Fruit fly (Drosophila melanogaster) whole organism, embryonic: Measurements from ENCODE around the gene aph-1.

ENCODE experiments used
- Ada2b ChIP-seq: fragments of 200-800 bp; sonication (Bioruptor generic); IDR thresholded peaks from 2 replicates; pipeline ENCODE4 v1.3.6; 2022; ENCODE audit warnings: missing biosample characterization, missing genetic modification characterization
- CG10147 ChIP-seq: fragments of 200-800 bp; sonication (Bioruptor generic); optimal IDR thresholded peaks from 2 replicates; lab custom pipeline; 2019; ENCODE audit warnings: missing biosample characterization, mild to moderate bottlenecking, missing genetic modification characterization, moderate library complexity
- CG11456 ChIP-seq: fragments of 200-800 bp; sonication (Bioruptor generic); IDR thresholded peaks from 3 replicates; pipeline ENCODE4 v1.3.6; 2022; ENCODE audit warnings: missing biosample characterization, missing genetic modification characterization
- CG11504 ChIP-seq: fragments of 200-800 bp; sonication (Bioruptor generic); optimal IDR thresholded peaks from 3 replicates; lab custom pipeline; 2019; ENCODE audit warnings: missing biosample characterization, mild to moderate bottlenecking, missing genetic modification characterization, moderate library complexity
- CG14441 ChIP-seq: fragments of 200-800 bp; sonication (Bioruptor generic); IDR thresholded peaks from 2 replicates; pipeline ENCODE4 v1.3.6; 2022; ENCODE audit warnings: missing biosample characterization, missing genetic modification characterization
- CG15269 ChIP-seq: fragments of 200-800 bp; sonication (Bioruptor generic); optimal IDR thresholded peaks from 2 replicates; lab custom pipeline; 2018; ENCODE audit warnings: missing biosample characterization, mild to moderate bottlenecking, missing genetic modification characterization, moderate library complexity
- CG15514 ChIP-seq: fragments of 200-800 bp; sonication (Bioruptor generic); optimal IDR thresholded peaks from 3 replicates; lab custom pipeline; 2017; ENCODE audit warnings: missing biosample characterization, missing genetic modification characterization, mild to moderate bottlenecking, moderate library complexity, missing genetic modification reagents
- CG18599 ChIP-seq: fragments of 200-800 bp; sonication (Bioruptor generic); optimal IDR thresholded peaks from 3 replicates; lab custom pipeline; 2017; ENCODE audit warnings: missing biosample characterization, missing genetic modification characterization, mild to moderate bottlenecking, moderate library complexity, missing genetic modification reagents
- CG2678 ChIP-seq: fragments of 200-800 bp; sonication (Bioruptor generic); optimal IDR thresholded peaks from 3 replicates; lab custom pipeline; 2019; ENCODE audit warnings: missing biosample characterization, mild to moderate bottlenecking, missing genetic modification characterization, moderate library complexity
- CG31224 ChIP-seq: fragments of 200-800 bp; sonication (Bioruptor generic); IDR thresholded peaks from 2 replicates; pipeline ENCODE4 v1.3.6; 2022; ENCODE audit warnings: missing biosample characterization, missing genetic modification characterization
- CG31388 ChIP-seq: fragments of 200-800 bp; sonication (Bioruptor generic); optimal IDR thresholded peaks from 2 replicates; lab custom pipeline; 2016; ENCODE audit warnings: missing biosample characterization, missing genetic modification characterization
- CG32772 ChIP-seq: fragments of 200-800 bp; sonication (Bioruptor generic); IDR thresholded peaks from 2 replicates; pipeline ENCODE4 v1.3.6; 2022; ENCODE audit warnings: missing biosample characterization, missing genetic modification characterization
- CG6689 ChIP-seq: fragments of 200-800 bp; sonication (Bioruptor generic); IDR thresholded peaks from 2 replicates; pipeline ENCODE4 v1.3.6; 2022; ENCODE audit warnings: missing biosample characterization, missing genetic modification characterization
- CG7556 ChIP-seq: fragments of 200-800 bp; sonication (Bioruptor generic); optimal IDR thresholded peaks from 2 replicates; lab custom pipeline; 2017; ENCODE audit warnings: missing biosample characterization, mild to moderate bottlenecking, missing genetic modification characterization
- CG8290 ChIP-seq, 3 experiments: fragments of 200-800 bp; sonication (Bioruptor generic); optimal IDR thresholded peaks; 2 replicates each; lab custom pipeline; 2016 to 2019; ENCODE audit warnings: missing biosample characterization in 3 of 3, missing genetic modification characterization in 3 of 3, mild to moderate bottlenecking in 2 of 3, moderate library complexity in 1 of 3
- CG8944 ChIP-seq: fragments of 200-800 bp; sonication (Bioruptor generic); optimal IDR thresholded peaks from 3 replicates; lab custom pipeline; 2016; ENCODE audit warnings: missing biosample characterization, missing genetic modification characterization
- CG9609 ChIP-seq: fragments of 200-800 bp; sonication (Bioruptor generic); optimal IDR thresholded peaks from 3 replicates; lab custom pipeline; 2016; ENCODE audit warnings: missing biosample characterization, missing genetic modification characterization
- CG9727 ChIP-seq: fragments of 200-800 bp; sonication (Bioruptor generic); optimal IDR thresholded peaks from 3 replicates; lab custom pipeline; 2017; ENCODE audit warnings: missing biosample characterization, mild to moderate bottlenecking, missing genetic modification characterization
- CG9817 ChIP-seq: fragments of 200-800 bp; sonication (Bioruptor generic); optimal IDR thresholded peaks from 2 replicates; lab custom pipeline; 2018; ENCODE audit warnings: missing biosample characterization, mild to moderate bottlenecking, missing genetic modification characterization, moderate library complexity
- CoRest ChIP-seq: fragments of 200-800 bp; sonication (Bioruptor generic); optimal IDR thresholded peaks from 3 replicates; lab custom pipeline; 2018; ENCODE audit warnings: missing biosample characterization, mild to moderate bottlenecking, missing genetic modification characterization, moderate library complexity
- E2f2 ChIP-seq: fragments of 200-800 bp; sonication (Bioruptor generic); IDR thresholded peaks from 2 replicates; pipeline ENCODE4 v1.3.6; 2022; ENCODE audit warnings: missing biosample characterization, missing genetic modification characterization
- Hmr ChIP-seq: fragments of 200-800 bp; sonication (Bioruptor generic); optimal IDR thresholded peaks from 3 replicates; lab custom pipeline; 2017; ENCODE audit warnings: mild to moderate bottlenecking, missing biosample characterization, missing genetic modification reagents, missing genetic modification characterization
- Jarid2 ChIP-seq: fragments of 200-800 bp; sonication (Bioruptor generic); optimal IDR thresholded peaks from 3 replicates; lab custom pipeline; 2017; ENCODE audit warnings: mild to moderate bottlenecking, missing biosample characterization, missing genetic modification reagents, missing genetic modification characterization
- Med ChIP-seq: fragments of 200-800 bp; sonication (Bioruptor generic); peaks from one replicate; lab custom pipeline; 2016; ENCODE audit warnings: missing biosample characterization, missing genetic modification characterization, mild to moderate bottlenecking, inconsistent platforms, moderate library complexity
- Meics ChIP-seq: fragments of 200-800 bp; sonication (Bioruptor generic); optimal IDR thresholded peaks from 2 replicates; lab custom pipeline; 2017; ENCODE audit warnings: missing biosample characterization, mild to moderate bottlenecking, missing genetic modification characterization
- NC2α ChIP-seq: fragments of 200-800 bp; sonication (Bioruptor generic); optimal IDR thresholded peaks from 2 replicates; lab custom pipeline; 2016; ENCODE audit warnings: missing biosample characterization, missing genetic modification characterization
- Nf-YA ChIP-seq: fragments of 200-800 bp; sonication (Bioruptor generic); IDR thresholded peaks from 2 replicates; pipeline ENCODE4 v1.3.6; 2022; ENCODE audit warnings: missing biosample characterization, missing genetic modification characterization
- Oaz ChIP-seq: fragments of 200-800 bp; sonication (Bioruptor generic); IDR thresholded peaks from 2 replicates; pipeline ENCODE4 v1.3.6; 2022; ENCODE audit warnings: missing biosample characterization, missing genetic modification characterization
- Oli ChIP-seq: fragments of 200-800 bp; sonication (Bioruptor generic); optimal IDR thresholded peaks from 2 replicates; lab custom pipeline; 2018; ENCODE audit warnings: missing biosample characterization, mild to moderate bottlenecking, missing genetic modification characterization, moderate library complexity
- Rfx ChIP-seq: fragments of 200-800 bp; sonication (Bioruptor generic); IDR thresholded peaks from 2 replicates; pipeline ENCODE4 v1.3.6; 2022; ENCODE audit warnings: missing biosample characterization, missing genetic modification characterization
- Sry-δ ChIP-seq: fragments of 200-800 bp; sonication (Bioruptor generic); optimal IDR thresholded peaks from 2 replicates; lab custom pipeline; 2016; ENCODE audit warnings: missing biosample characterization, missing genetic modification characterization
- caup ChIP-seq: fragments of 200-800 bp; sonication (Bioruptor generic); optimal IDR thresholded peaks from 3 replicates; lab custom pipeline; 2017; ENCODE audit warnings: missing biosample characterization, mild to moderate bottlenecking, missing genetic modification characterization, moderate library complexity; ENCODE audit not compliant: severe bottlenecking
- ci ChIP-seq: fragments of 200-800 bp; sonication (Bioruptor generic); IDR thresholded peaks from 3 replicates; pipeline ENCODE4 v1.3.6; 2022; ENCODE audit warnings: missing biosample characterization, missing genetic modification characterization
- cwo ChIP-seq: fragments of 200-800 bp; sonication (Bioruptor generic); optimal IDR thresholded peaks from 3 replicates; lab custom pipeline; 2017; ENCODE audit warnings: missing biosample characterization, missing genetic modification characterization, mild to moderate bottlenecking, moderate library complexity, missing genetic modification reagents
- disco-r ChIP-seq: fragments of 200-800 bp; sonication (Bioruptor generic); optimal IDR thresholded peaks from 2 replicates; lab custom pipeline; 2016; ENCODE audit warnings: missing biosample characterization, missing genetic modification characterization
- dmrt99B ChIP-seq: fragments of 200-800 bp; sonication (Bioruptor generic); optimal IDR thresholded peaks from 2 replicates; lab custom pipeline; 2018; ENCODE audit warnings: missing biosample characterization, mild to moderate bottlenecking, missing genetic modification characterization, moderate library complexity
- gem ChIP-seq: fragments of 200-800 bp; sonication (Bioruptor generic); optimal IDR thresholded peaks from 2 replicates; lab custom pipeline; 2019; ENCODE audit warnings: missing biosample characterization, mild to moderate bottlenecking, missing genetic modification characterization, moderate library complexity
- lab ChIP-seq: fragments of 200-800 bp; sonication (Bioruptor generic); optimal IDR thresholded peaks from 3 replicates; lab custom pipeline; 2017; ENCODE audit warnings: missing biosample characterization, missing genetic modification characterization, mild to moderate bottlenecking, moderate library complexity, missing genetic modification reagents
- prd ChIP-seq, 3 experiments: fragments of >200 bp in 2 of 3; fragments of 200-800 bp in 1 of 3; sonication (Bioruptor generic) in 1 of 3; optimal IDR thresholded peaks in 2 of 3; IDR thresholded peaks in 1 of 3; 2 replicates in 2 of 3; 3 replicates in 1 of 3; pipeline versions ENCODE4 v1.3.6 to Lab custom; 2017 to 2022; ENCODE audit warnings: missing biosample characterization in 1 of 3, missing genetic modification characterization in 1 of 3
- ranshi ChIP-seq: fragments of 200-800 bp; sonication (Bioruptor generic); IDR thresholded peaks from 2 replicates; pipeline ENCODE4 v1.3.6; 2022; ENCODE audit warnings: missing biosample characterization, missing genetic modification characterization
- repo ChIP-seq: fragments of 200-800 bp; sonication (Bioruptor generic); optimal IDR thresholded peaks from 2 replicates; lab custom pipeline; 2016; ENCODE audit warnings: missing biosample characterization, missing genetic modification characterization
- row ChIP-seq: fragments of 200-800 bp; sonication (Bioruptor generic); IDR thresholded peaks from 3 replicates; pipeline ENCODE4 v1.3.6; 2022; ENCODE audit warnings: missing biosample characterization, missing genetic modification characterization
- sens ChIP-seq: fragments of 200-800 bp; sonication (Bioruptor generic); peaks from one replicate; lab custom pipeline; 2016; ENCODE audit warnings: missing biosample characterization, missing genetic modification characterization
- seq ChIP-seq: fragments of 200-800 bp; sonication (Bioruptor generic); IDR thresholded peaks from 2 replicates; pipeline ENCODE4 v1.3.6; 2022; ENCODE audit warnings: missing biosample characterization, missing genetic modification characterization
- sisA ChIP-seq: fragments of 200-800 bp; sonication (Bioruptor generic); IDR thresholded peaks from 2 replicates; pipeline ENCODE4 v1.3.6; 2022; ENCODE audit warnings: missing biosample characterization, missing genetic modification characterization
- slbo ChIP-seq: fragments of 200-800 bp; sonication (Bioruptor generic); IDR thresholded peaks from 2 replicates; pipeline ENCODE4 v1.3.6; 2022; ENCODE audit warnings: missing biosample characterization, missing genetic modification characterization
- ssp ChIP-seq: fragments of 200-800 bp; sonication (Bioruptor generic); IDR thresholded peaks from 2 replicates; pipeline ENCODE4 v1.3.6; 2022; ENCODE audit warnings: missing biosample characterization, missing genetic modification characterization
- zfh1 ChIP-seq: fragments of 200-800 bp; sonication (Bioruptor generic); IDR thresholded peaks from 3 replicates; pipeline ENCODE4 v1.3.6; 2022; ENCODE audit warnings: missing biosample characterization, missing genetic modification characterization

The aph-1 gene

dm6 chr2L:2720368-2720767 is 45.7 kb upstream of the aph-1 start:
- TF ChIP-seq CG18599 (GFP tag; lab: Kevin White, UChicago) (peak; percentile 60), CG9817 (tag; lab: Kevin White, UChicago) (peak; percentile 27), CG31224 (no peak), lab (GFP tag; lab: Kevin White, UChicago) (peak; percentile 51), Ada2b (GFP tag; lab: Robert Waterston, UW) (peak; percentile 33; the same call in 1 of the 2 replicates), CG9727 (peak; percentile 11), CG14441 (GFP tag; lab: Robert Waterston, UW) (0 out of 2 replicates have a peak, but pooled peaks have one; percentile 33), CG2678 (peak; percentile 29), Med (GFP tag; lab: Kevin White, UChicago) (peak; percentile 63), CG32772 (GFP tag; lab: Robert Waterston, UW) (peak; percentile 5; the same call in 1 of the 2 replicates), sisA (GFP tag; lab: Robert Waterston, UW) (peak; percentile 39; the same call in 1 of the 2 replicates), caup (peak; percentile 10), Jarid2 (no peak), Sry-δ (GFP tag; lab: Kevin White, UChicago) (no peak), CG15269 (peak; percentile 42), E2f2 (GFP tag; lab: Robert Waterston, UW) (0 out of 2 replicates have a peak, but pooled peaks have one; percentile 9), ssp (0 out of 2 replicates have a peak, but pooled peaks have one; percentile 9), sens (GFP tag; lab: Kevin White, UChicago) (peak; percentile 69), prd (optimal IDR thresholded peaks at IDR 0.05; lab: Kevin White, UChicago) (no peak), prd (GFP tag; IDR thresholded peaks at IDR 0.05; lab: Robert Waterston, UW) (peak; percentile 26; the same call in 1 of the 3 replicates), Hmr (GFP tag; lab: Kevin White, UChicago) (peak; percentile 43), ranshi (GFP tag; lab: Robert Waterston, UW) (peak; percentile 38; the same call in 1 of the 2 replicates), CG8290 (GFP tag; optimal IDR thresholded peaks at IDR 0.05; lab: Kevin White, UChicago) (no peak), CG8290 (tag; optimal IDR thresholded peaks at IDR 0.05; lab: Kevin White, UChicago) (peak in 1 of 2 experiments; percentile 1), CoRest (tag; lab: Kevin White, UChicago) (peak; percentile 10), Nf-YA (no peak), slbo (peak; percentile 28; the same call in 1 of the 2 replicates), CG31388 (GFP tag; lab: Kevin White, UChicago) (no peak), CG11504 (tag; lab: Kevin White, UChicago) (peak; percentile 50), CG8944 (GFP tag; lab: Kevin White, UChicago) (peak; percentile 14), Meics (GFP tag; lab: Kevin White, UChicago) (peak; percentile 35), NC2α (GFP tag; lab: Kevin White, UChicago) (no peak), row (peak; percentile 54; the same call in 1 of the 3 replicates), dmrt99B (tag; lab: Kevin White, UChicago) (peak; percentile 7), CG11456 (GFP tag; lab: Robert Waterston, UW) (peak; percentile 43; the same call in 1 of the 3 replicates), gem (tag; lab: Kevin White, UChicago) (peak; percentile 52), repo (no peak), zfh1 (GFP tag; lab: Robert Waterston, UW) (0 out of 3 replicates have a peak, but pooled peaks have one; percentile 22), CG7556 (peak; percentile 52), CG9609 (peak; percentile 8), ci (GFP tag; lab: Robert Waterston, UW) (peak; percentile 39; the same call in 1 of the 3 replicates), CG10147 (GFP tag; lab: Kevin White, UChicago) (no peak), seq (GFP tag; lab: Robert Waterston, UW) (no peak), Oli (tag; lab: Kevin White, UChicago) (peak; percentile 6), Rfx (GFP tag; lab: Robert Waterston, UW) (peak; percentile 40; the same call in 1 of the 2 replicates), CG6689 (GFP tag; lab: Robert Waterston, UW) (peak; percentile 47; the same call in 1 of the 2 replicates), cwo (GFP tag; lab: Kevin White, UChicago) (peak; percentile 10), Oaz (GFP tag; lab: Robert Waterston, UW) (0 out of 2 replicates have a peak, but pooled peaks have one; percentile 40), disco-r (GFP tag; lab: Kevin White, UChicago) (no peak), CG15514 (GFP tag; lab: Kevin White, UChicago) (peak; percentile 10)
